Fruit fly (Drosophila melanogaster) S2 (cell line): ENCODE results near the gene Sgs1.

Source experiments
- CG8478 ChIP-seq: fragments of >200 bp; optimal IDR thresholded peaks from 2 replicates; lab custom pipeline; 2018
- CTCF ChIP-seq, 2 experiments: fragments of >200 bp; optimal IDR thresholded peaks; 2 replicates each; lab custom pipeline; 2018

- TF ChIP-seq CG8478 (no peak), CTCF (optimal IDR thresholded peaks at IDR 0.05; lab: Kevin White, UChicago) (no peak)
Measured at dm6 chr2L:4937060-4937459, at the start of gene Sgs1.
